Worm (Caenorhabditis elegans) whole organism, early embryonic: Measurements from ENCODE around the gene smg-8.

Source experiments
- hnd-1 ChIP-seq: sonication (generic microtip); optimal IDR thresholded peaks from 2 replicates; lab custom pipeline; 2016; ENCODE audit warnings: missing genetic modification characterization, missing compliant biosample characterization
- pes-1 ChIP-seq: fragments of 200-800 bp; sonication (Bioruptor generic); IDR thresholded peaks from 2 replicates; pipeline ENCODE4 v1.3.6; 2022; ENCODE audit warnings: missing genetic modification reagents, missing genetic modification characterization, missing compliant biosample characterization

- TF ChIP-seq pes-1 (no peak), hnd-1 (tag; lab: Kevin White, UChicago) (no peak)
Observed at ce11 chrII:14470020-14470419, 28.8 kb downstream of the smg-8 start.
